Fruit fly (Drosophila melanogaster) Kc167 (cell line): ENCODE results near the gene CG13694.

ENCODE experiments used
- Myc ChIP-seq: fragments of >200 bp; optimal IDR thresholded peaks from 2 replicates; lab custom pipeline; 2017; ENCODE audit warnings: missing external identifiers
- Sin3A ChIP-seq: fragments of >200 bp; optimal IDR thresholded peaks from 2 replicates; lab custom pipeline; 2018; ENCODE audit warnings: missing external identifiers
- h ChIP-seq: fragments of >200 bp; optimal IDR thresholded peaks from 3 replicates; lab custom pipeline; 2018; ENCODE audit warnings: missing external identifiers
- insv ChIP-seq: fragments of >200 bp; optimal IDR thresholded peaks from 3 replicates; lab custom pipeline; 2018; ENCODE audit warnings: missing external identifiers
- psq ChIP-seq: fragments of >200 bp; optimal IDR thresholded peaks from 2 replicates; lab custom pipeline; 2017; ENCODE audit warnings: missing external identifiers
- ttk ChIP-seq: sonication (Bioruptor generic); optimal IDR thresholded peaks from 2 replicates; lab custom pipeline; 2017; ENCODE audit warnings: missing external identifiers

The CG13694 gene

DNA sequence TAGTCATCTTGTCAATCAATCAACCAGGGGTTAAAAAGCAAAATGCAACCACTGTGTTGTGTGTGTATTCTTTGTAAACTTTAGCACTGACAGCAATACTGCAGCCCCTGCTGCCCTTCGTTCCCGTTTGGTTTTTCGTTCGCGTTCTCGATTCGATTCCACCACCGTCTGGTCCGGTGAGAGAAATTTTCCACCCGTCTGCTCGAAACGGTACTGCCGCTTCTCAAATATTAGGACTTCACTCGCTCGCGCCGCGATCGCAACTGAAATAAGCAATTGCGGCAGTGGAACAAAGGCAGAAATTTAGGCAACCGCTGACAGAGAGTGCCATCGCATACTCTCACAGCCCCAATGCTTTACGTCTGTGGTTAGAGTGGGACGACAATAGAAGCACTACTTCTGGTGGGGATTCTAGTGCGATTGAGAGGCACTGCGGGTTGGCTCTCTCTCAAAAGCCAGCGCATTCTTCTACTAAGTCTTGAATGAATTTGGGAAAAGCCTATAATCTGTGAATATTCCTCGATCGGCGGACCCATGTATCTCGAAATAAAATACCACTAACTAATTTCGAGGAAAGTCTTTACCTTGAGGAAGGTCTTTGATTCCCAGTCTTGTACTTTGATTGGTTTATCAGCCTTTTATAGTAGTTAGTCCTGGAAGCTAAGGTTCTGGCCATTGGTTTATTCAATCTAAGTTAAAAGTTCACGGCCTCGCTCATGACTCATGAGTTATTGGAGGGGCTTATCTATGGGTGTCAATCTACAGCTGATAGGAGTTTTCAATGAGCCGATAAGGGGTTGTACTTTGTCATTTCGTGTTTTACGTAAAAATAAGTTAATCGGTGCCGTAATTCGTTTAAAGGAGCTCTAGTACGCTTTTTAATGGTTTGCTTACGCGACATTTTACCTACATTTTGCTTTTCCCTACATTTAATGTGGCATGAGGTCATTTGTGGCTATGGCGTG is 13.0 kb upstream of the CG13694 start:
- TF ChIP-seq h (lab: Kevin White, UChicago) (no peak), psq (lab: Kevin White, UChicago) (no peak), Myc (lab: Kevin White, UChicago) (no peak), ttk (lab: Kevin White, UChicago) (no peak), Sin3A (no peak), insv (no peak)

- TF ChIP-seq Sin3A = no peak
Observed at dm6 chr2L:128296-128715, 12.0 kb upstream of the CG13694 start.

- TF ChIP-seq h (lab: Kevin White, UChicago) = no peak
- no peak for TF ChIP-seq Sin3A
- TF ChIP-seq Myc (lab: Kevin White, UChicago) = no peak
- TF ChIP-seq psq (lab: Kevin White, UChicago) = no peak
- TF ChIP-seq ttk (lab: Kevin White, UChicago) = no peak
- TF ChIP-seq insv = no peak
Observed at dm6 chr2L:125364-126252, 9.3 kb upstream of the CG13694 start.

- no peak for TF ChIP-seq insv
- no peak for TF ChIP-seq Myc (lab: Kevin White, UChicago)
- no peak for TF ChIP-seq ttk (lab: Kevin White, UChicago)
- TF ChIP-seq Sin3A = no peak
- TF ChIP-seq h (lab: Kevin White, UChicago) = no peak
- no peak for TF ChIP-seq psq (lab: Kevin White, UChicago)
Observed at dm6 chr2L:123007-123327, 6.7 kb upstream of the CG13694 start.

DNA sequence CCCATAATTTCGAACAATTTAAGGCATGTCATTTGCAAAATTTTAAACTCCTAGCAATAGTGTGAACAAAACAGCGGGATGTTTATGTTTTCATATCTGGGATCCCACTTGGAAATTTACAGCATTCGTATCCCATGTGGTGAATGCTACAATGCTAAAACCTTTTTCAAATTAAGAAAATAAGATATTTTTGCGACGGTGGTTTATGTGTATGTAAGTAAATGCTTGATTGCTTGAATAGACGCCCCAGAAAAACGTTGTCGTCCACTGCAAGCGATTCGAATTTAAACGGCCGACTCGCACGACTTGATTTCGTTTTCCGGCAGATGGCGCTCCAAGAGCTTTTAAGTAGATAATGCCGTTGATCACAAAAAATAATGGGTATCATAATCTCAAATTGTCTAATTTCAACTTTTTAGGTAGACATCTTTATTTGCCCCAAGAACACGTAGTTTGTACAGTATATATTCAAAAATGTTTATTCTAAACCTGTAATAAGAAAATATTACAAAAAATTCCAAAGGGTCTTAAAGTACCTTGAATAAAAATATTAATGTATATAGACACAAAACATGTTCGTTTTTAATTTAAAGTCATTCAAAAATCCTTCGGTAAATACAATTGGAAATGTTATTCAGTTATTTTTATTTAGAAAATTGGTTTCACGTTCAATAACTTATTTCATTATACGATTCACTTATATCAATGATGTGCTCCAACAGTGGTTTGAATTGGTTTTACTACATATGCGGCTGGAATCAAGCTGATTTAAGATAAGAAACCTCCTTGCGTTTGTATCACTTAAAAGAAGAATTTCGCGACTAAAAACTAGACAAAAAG is 6.1 kb upstream of the CG13694 start:
- TF ChIP-seq Myc (lab: Kevin White, UChicago) (no peak), psq (lab: Kevin White, UChicago) (no peak), ttk (lab: Kevin White, UChicago) (no peak), Sin3A (no peak), h (lab: Kevin White, UChicago) (no peak), insv (no peak)

dm6 chr2L:121456-121831 is 5.2 kb upstream of the CG13694 start, which contains the start of gene CG4822:
Gene CG4822, minus strand, starts transcription at chr2L:121754.
- TF ChIP-seq h (lab: Kevin White, UChicago) (no peak), psq (lab: Kevin White, UChicago) (no peak), ttk (lab: Kevin White, UChicago) (no peak), insv (no peak), Myc (lab: Kevin White, UChicago) (no peak), Sin3A (no peak)

dm6 chr2L:120492-121455 is 4.5 kb upstream of the CG13694 start:
- TF ChIP-seq Sin3A (no peak), h (lab: Kevin White, UChicago) (no peak), Myc (lab: Kevin White, UChicago) (no peak), insv (no peak), ttk (lab: Kevin White, UChicago) (no peak), psq (lab: Kevin White, UChicago) (no peak)

DNA sequence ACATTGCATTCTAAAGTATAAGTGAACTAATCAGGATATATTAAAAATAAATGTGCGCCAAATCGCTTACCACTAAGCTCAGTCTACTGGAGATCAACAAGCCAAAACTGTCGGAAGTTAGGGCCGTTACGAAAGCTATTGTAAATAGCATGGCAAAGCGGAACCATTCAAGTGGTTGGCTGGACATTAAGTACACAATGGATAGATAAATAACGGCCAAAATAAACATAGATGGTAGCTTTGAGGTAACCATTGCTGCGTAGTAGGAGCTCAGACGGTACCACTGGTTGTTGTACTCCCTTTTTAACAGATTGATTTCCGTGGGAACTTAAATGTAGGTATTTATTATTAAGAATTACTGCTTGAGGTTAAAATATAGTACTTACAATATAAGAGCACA is 1.5 kb upstream of the CG13694 start:
- TF ChIP-seq Sin3A (no peak), h (lab: Kevin White, UChicago) (no peak), Myc (lab: Kevin White, UChicago) (no peak), ttk (lab: Kevin White, UChicago) (no peak), psq (lab: Kevin White, UChicago) (no peak), insv (no peak)

- TF ChIP-seq Myc (lab: Kevin White, UChicago) (no peak), psq (lab: Kevin White, UChicago) (no peak), insv (no peak), Sin3A (no peak), h (lab: Kevin White, UChicago) (no peak), ttk (lab: Kevin White, UChicago) (no peak)
Observed at dm6 chr2L:114429-114828, 1.9 kb downstream of the CG13694 start, which contains the start of gene ND-15. Gene ND-15, plus strand, starts transcription at chr2L:114726.

DNA sequence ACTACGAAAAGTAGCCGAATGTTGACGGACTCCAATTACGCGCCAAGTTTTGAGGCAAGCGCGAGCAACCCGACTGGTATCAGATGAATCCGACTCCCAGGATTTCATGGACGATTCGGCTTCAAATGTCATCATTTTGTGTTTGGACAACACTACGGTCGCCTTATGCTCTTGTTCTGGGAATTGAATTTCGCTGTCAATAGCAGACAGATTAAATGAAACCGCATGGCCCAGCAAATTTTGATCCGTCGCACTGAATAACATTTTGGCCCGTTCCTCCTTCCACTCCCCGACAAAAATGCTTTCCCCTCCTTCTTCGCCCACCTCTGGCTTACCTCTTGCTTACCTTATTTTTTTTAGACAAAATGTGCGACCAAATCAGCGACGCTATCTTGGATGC is 6.2 kb downstream of the CG13694 start:
- TF ChIP-seq psq (lab: Kevin White, UChicago) = no peak
- no peak for TF ChIP-seq h (lab: Kevin White, UChicago)
- no peak for TF ChIP-seq Myc (lab: Kevin White, UChicago)
- TF ChIP-seq Sin3A = no peak
- no peak for TF ChIP-seq ttk (lab: Kevin White, UChicago)
- TF ChIP-seq insv = no peak
